In genomic region chr3R:19602996-19603395, dm6 we compare ENCODE assay signal across 3 fruit fly cellular contexts.
TF ChIP-seq lines count a peak whose summit lies in the region.

Gene CG7342, plus strand, starts transcription at chr3R:19603375.

- no peak for TF ChIP-seq CTCF in whole organism, embryonic (GFP tag; optimal IDR thresholded peaks at IDR 0.05; lab: Kevin White, UChicago)

TF ChIP-seq in whole organism, embryonic, 481 proteins besides CTCF, POLR2A, EP300 and RAD21:
- no peak for TF ChIP-seq gem (tag; optimal IDR thresholded peaks at IDR 0.05; lab: Kevin White, UChicago)
- no peak for TF ChIP-seq CG9609 (GFP tag; optimal IDR thresholded peaks at IDR 0.05; lab: Kevin White, UChicago)
- TF ChIP-seq lbe (GFP tag; optimal IDR thresholded peaks at IDR 0.05; lab: Kevin White, UChicago) = peak; percentile 53
- no peak for TF ChIP-seq Opbp (GFP tag; IDR thresholded peaks at IDR 0.05; lab: Robert Waterston, UW; ENCODE audit: partially characterized antibody)

TF ChIP-seq in whole organism, prepupa, 60 proteins besides CTCF, POLR2A, EP300 and RAD21:
- TF ChIP-seq lz (GFP tag; optimal IDR thresholded peaks at IDR 0.05; lab: Kevin White, UChicago) = peak; percentile 51
- no peak for TF ChIP-seq salr (GFP tag; optimal IDR thresholded peaks at IDR 0.05; lab: Kevin White, UChicago)
- no peak for TF ChIP-seq Eip78C (GFP tag; lab: Kevin White, UChicago)
- peak; percentile 67 for TF ChIP-seq vri (GFP tag; optimal IDR thresholded peaks at IDR 0.05; lab: Kevin White, UChicago)
- no peak for TF ChIP-seq dsx (GFP tag; optimal IDR thresholded peaks at IDR 0.05; lab: Kevin White, UChicago; ENCODE audit: poor library complexity, severe bottlenecking)
- peak; percentile 65 for TF ChIP-seq Smox (GFP tag; optimal IDR thresholded peaks at IDR 0.05; lab: Kevin White, UChicago)
- TF ChIP-seq CG7368 (GFP tag; optimal IDR thresholded peaks at IDR 0.05; lab: Kevin White, UChicago) = no peak
- TF ChIP-seq fd59A (GFP tag; optimal IDR thresholded peaks at IDR 0.05; lab: Kevin White, UChicago) = no peak
- TF ChIP-seq Hr39 (GFP tag; optimal IDR thresholded peaks at IDR 0.05; lab: Kevin White, UChicago) = peak; percentile 65
- TF ChIP-seq CG31627 (GFP tag; optimal IDR thresholded peaks at IDR 0.05; lab: Kevin White, UChicago) = peak; percentile 64
- no peak for TF ChIP-seq Eip75B (GFP tag; optimal IDR thresholded peaks at IDR 0.05; lab: Kevin White, UChicago)
- TF ChIP-seq Sox102F (GFP tag; optimal IDR thresholded peaks at IDR 0.05; lab: Kevin White, UChicago) = peak; percentile 71
- TF ChIP-seq Met (GFP tag; optimal IDR thresholded peaks at IDR 0.05; lab: Kevin White, UChicago) = peak; percentile 67
- no peak for TF ChIP-seq Blimp-1 (GFP tag; optimal IDR thresholded peaks at IDR 0.05; lab: Kevin White, UChicago)
- TF ChIP-seq svp (GFP tag; lab: Kevin White, UChicago) = peak; percentile 83
- TF ChIP-seq Ets21C (GFP tag; optimal IDR thresholded peaks at IDR 0.05; lab: Kevin White, UChicago) = peak; percentile 31
- no peak for TF ChIP-seq CG3919 (GFP tag; optimal IDR thresholded peaks at IDR 0.05; lab: Kevin White, UChicago)

TF ChIP-seq in whole organism, wandering third instar larva, 38 proteins besides CTCF, POLR2A, EP300 and RAD21:
- no peak for TF ChIP-seq jim (GFP tag; optimal IDR thresholded peaks at IDR 0.05; lab: Kevin White, UChicago)
- TF ChIP-seq brk (GFP tag; optimal IDR thresholded peaks at IDR 0.05; lab: Kevin White, UChicago) = peak; percentile 70
- peak; percentile 9 for TF ChIP-seq Mio (GFP tag; optimal IDR thresholded peaks at IDR 0.05; lab: Kevin White, UChicago)
- TF ChIP-seq h (GFP tag; optimal IDR thresholded peaks at IDR 0.05; lab: Kevin White, UChicago) = peak; percentile 80
- peak; percentile 72 for TF ChIP-seq OdsH (GFP tag; optimal IDR thresholded peaks at IDR 0.05; lab: Kevin White, UChicago)
- no peak for TF ChIP-seq Jra (GFP tag; optimal IDR thresholded peaks at IDR 0.05; lab: Kevin White, UChicago)
- TF ChIP-seq sv (GFP tag; optimal IDR thresholded peaks at IDR 0.05; lab: Kevin White, UChicago) = no peak
- no peak for TF ChIP-seq usp (GFP tag; optimal IDR thresholded peaks at IDR 0.05; lab: Kevin White, UChicago)
- peak; percentile 69 for TF ChIP-seq Hnf4 (GFP tag; optimal IDR thresholded peaks at IDR 0.05; lab: Kevin White, UChicago)
- TF ChIP-seq Hr78 (GFP tag; optimal IDR thresholded peaks at IDR 0.05; lab: Kevin White, UChicago) = no peak
- TF ChIP-seq N (GFP tag; optimal IDR thresholded peaks at IDR 0.05; lab: Kevin White, UChicago) = no peak
- peak; percentile 1 for TF ChIP-seq CG9705 (GFP tag; optimal IDR thresholded peaks at IDR 0.05; lab: Kevin White, UChicago)
- TF ChIP-seq HLH106 (tag; optimal IDR thresholded peaks at IDR 0.05; lab: Kevin White, UChicago) = peak; percentile 80
- peak; percentile 79 for TF ChIP-seq rgr (GFP tag; optimal IDR thresholded peaks at IDR 0.05; lab: Kevin White, UChicago)
- peak; percentile 3 for TF ChIP-seq CrebA (GFP tag; optimal IDR thresholded peaks at IDR 0.05; lab: Kevin White, UChicago; ENCODE audit: borderline replicate concordance)
- TF ChIP-seq Dfd (GFP tag; optimal IDR thresholded peaks at IDR 0.05; lab: Kevin White, UChicago) = no peak
- TF ChIP-seq Myc (optimal IDR thresholded peaks at IDR 0.05; lab: Kevin White, UChicago) = no peak
- peak; percentile 57 for TF ChIP-seq psq (GFP tag; optimal IDR thresholded peaks at IDR 0.05; lab: Kevin White, UChicago)
- no peak for TF ChIP-seq dsf (GFP tag; optimal IDR thresholded peaks at IDR 0.05; lab: Kevin White, UChicago; ENCODE audit: borderline replicate concordance)
- TF ChIP-seq tai (GFP tag; optimal IDR thresholded peaks at IDR 0.05; lab: Kevin White, UChicago) = peak; percentile 47
- TF ChIP-seq Sp1 (GFP tag; optimal IDR thresholded peaks at IDR 0.05; lab: Kevin White, UChicago) = no peak
- TF ChIP-seq Dif (GFP tag; optimal IDR thresholded peaks at IDR 0.05; lab: Kevin White, UChicago; ENCODE audit: partially characterized antibody) = no peak
- TF ChIP-seq Hr83 (GFP tag; optimal IDR thresholded peaks at IDR 0.05; lab: Kevin White, UChicago; ENCODE audit: poor library complexity, severe bottlenecking) = no peak
- no peak for TF ChIP-seq Abd-B (GFP tag; optimal IDR thresholded peaks at IDR 0.05; lab: Kevin White, UChicago)
- TF ChIP-seq CG32264 (GFP tag; optimal IDR thresholded peaks at IDR 0.05; lab: Kevin White, UChicago) = peak; percentile 37
- TF ChIP-seq Rel (GFP tag; optimal IDR thresholded peaks at IDR 0.05; lab: Kevin White, UChicago) = no peak
- TF ChIP-seq Rel (tag; optimal IDR thresholded peaks at IDR 0.05; lab: Kevin White, UChicago) = no peak
- peak; percentile 6 to 75 for TF ChIP-seq foxo (GFP tag; optimal IDR thresholded peaks at IDR 0.05; lab: Kevin White, UChicago)
- TF ChIP-seq sage (GFP tag; optimal IDR thresholded peaks at IDR 0.05; lab: Kevin White, UChicago) = no peak
- TF ChIP-seq lola (GFP tag; optimal IDR thresholded peaks at IDR 0.05; lab: Kevin White, UChicago) = no peak
- no peak for TF ChIP-seq dl (GFP tag; optimal IDR thresholded peaks at IDR 0.05; lab: Kevin White, UChicago; ENCODE audit: insufficient read depth in 1 of 2, partially characterized antibody in 2 of 2)
- TF ChIP-seq GATAd (GFP tag; optimal IDR thresholded peaks at IDR 0.05; lab: Kevin White, UChicago) = no peak
- TF ChIP-seq woc (GFP tag; optimal IDR thresholded peaks at IDR 0.05; lab: Kevin White, UChicago) = peak; percentile 34
- no peak for TF ChIP-seq pan (optimal IDR thresholded peaks at IDR 0.05; lab: Kevin White, UChicago)
- TF ChIP-seq ey (GFP tag; optimal IDR thresholded peaks at IDR 0.05; lab: Kevin White, UChicago) = peak; percentile 75
- TF ChIP-seq dmrt93B (GFP tag; optimal IDR thresholded peaks at IDR 0.05; lab: Kevin White, UChicago) = peak; percentile 36
- TF ChIP-seq br (GFP tag; optimal IDR thresholded peaks at IDR 0.05; lab: Kevin White, UChicago) = peak; percentile 81
- TF ChIP-seq fru (GFP tag; optimal IDR thresholded peaks at IDR 0.05; lab: Kevin White, UChicago) = peak; percentile 71
- no peak for TF ChIP-seq Vsx2 (GFP tag; optimal IDR thresholded peaks at IDR 0.05; lab: Kevin White, UChicago; ENCODE audit: partially characterized antibody)

Comparison
In these comparisons a context has a peak if more than half of its experiments do, and no peak if none do; other contexts are left out.
1. Of the 7 proteins assayed by ChIP-seq in both whole organism, embryonic and whole organism, prepupa: peak only in whole organism, embryonic: none; only in whole organism, prepupa: Hr39 and Sox102F; in both: none; in neither: 5.